Fruit fly (Drosophila melanogaster): ENCODE data around the gene Tengl3.

DNA sequence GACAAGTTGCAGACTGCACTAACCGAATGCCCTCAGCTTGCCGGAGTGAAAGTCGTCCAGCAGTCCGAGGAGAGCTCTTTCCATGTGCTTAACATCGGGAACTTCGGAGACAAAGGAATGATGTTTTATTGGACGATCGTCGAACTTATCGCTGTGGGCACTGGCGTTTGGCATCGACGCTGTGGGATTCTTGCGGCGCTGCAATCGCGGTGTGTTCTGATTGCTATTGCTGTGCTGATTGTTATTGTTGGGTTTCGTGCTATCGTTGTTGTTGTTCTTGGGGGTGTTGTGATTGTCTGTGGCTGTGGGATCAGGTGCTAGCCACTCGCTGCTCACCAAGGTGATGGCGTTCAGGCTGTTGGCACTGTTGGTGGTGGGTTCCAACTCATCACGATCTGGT, 47.4 kb downstream of the Tengl3 start:
- TF ChIP-seq Hr4 (GFP tag; optimal IDR thresholded peaks at IDR 0.05) (no peak), Sox102F (GFP tag; optimal IDR thresholded peaks at IDR 0.05) (no peak), Hr39 (GFP tag; optimal IDR thresholded peaks at IDR 0.05) (no peak), pdm3 (GFP tag; optimal IDR thresholded peaks at IDR 0.05) (no peak), CG9139 (GFP tag; optimal IDR thresholded peaks at IDR 0.05) (no peak), achi (GFP tag; optimal IDR thresholded peaks at IDR 0.05) (no peak), net (GFP tag; optimal IDR thresholded peaks at IDR 0.05) (no peak)

Data from whole organism, prepupa.